Fruit fly (Drosophila melanogaster): ENCODE data around the gene Jhbp4.
A peak's percentile ranks its signal among the peaks of the same experiment; 100 is the strongest.

The Jhbp4 gene

DNA sequence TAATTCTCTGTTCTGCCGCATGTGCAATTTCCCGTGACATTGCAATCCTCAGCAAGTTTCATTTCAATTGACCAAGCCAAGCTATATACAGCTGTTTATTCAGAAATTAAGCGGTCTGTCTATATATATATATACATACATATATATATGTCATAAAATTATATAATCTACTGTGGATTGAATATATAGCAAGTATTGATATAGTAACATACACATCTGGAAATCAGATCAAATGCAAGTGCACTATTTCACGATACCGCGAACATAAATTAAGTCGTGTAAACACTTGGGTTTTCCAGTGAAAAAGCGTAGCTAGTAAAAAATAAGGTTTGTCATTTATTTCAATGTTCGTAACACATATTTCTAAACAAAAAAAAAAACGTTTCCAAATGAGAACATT lies 2.7 kb downstream of the Jhbp4 start, which contains the start of gene Jhbp5:
Gene Jhbp5, minus strand, starts transcription at position 101 of the 400 bp plus-strand sequence.
- no peak for TF ChIP-seq Hand (GFP tag; optimal IDR thresholded peaks at IDR 0.05)
- no peak for TF ChIP-seq Med (GFP tag)
- TF ChIP-seq Hmr (GFP tag; optimal IDR thresholded peaks at IDR 0.05), result no peak
- TF ChIP-seq row (GFP tag; IDR thresholded peaks at IDR 0.05), result no peak
- TF ChIP-seq stwl (tag; optimal IDR thresholded peaks at IDR 0.05), result no peak
- TF ChIP-seq CG7963 (GFP tag; IDR thresholded peaks at IDR 0.05; ENCODE audit: partially characterized antibody), result no peak
- TF ChIP-seq knrl (GFP tag; IDR thresholded peaks at IDR 0.05; ENCODE audit: partially characterized antibody), result no peak
- TF ChIP-seq Bteb2 (GFP tag; optimal IDR thresholded peaks at IDR 0.05), result no peak
- TF ChIP-seq CG11560 (tag; IDR thresholded peaks at IDR 0.05), result no peak
- no peak for TF ChIP-seq CG4328 (GFP tag; optimal IDR thresholded peaks at IDR 0.05)
- TF ChIP-seq ems (GFP tag; optimal IDR thresholded peaks at IDR 0.05), result no peak
- no peak for TF ChIP-seq cad (GFP tag; optimal IDR thresholded peaks at IDR 0.05)
- no peak for TF ChIP-seq sd (tag; optimal IDR thresholded peaks at IDR 0.05)
- no peak for TF ChIP-seq unc-4 (GFP tag; IDR thresholded peaks at IDR 0.05; ENCODE audit: partially characterized antibody)
- no peak for TF ChIP-seq CG3726 (GFP tag; IDR thresholded peaks at IDR 0.05)
- no peak for TF ChIP-seq CG34422 (GFP tag; IDR thresholded peaks at IDR 0.05)

DNA sequence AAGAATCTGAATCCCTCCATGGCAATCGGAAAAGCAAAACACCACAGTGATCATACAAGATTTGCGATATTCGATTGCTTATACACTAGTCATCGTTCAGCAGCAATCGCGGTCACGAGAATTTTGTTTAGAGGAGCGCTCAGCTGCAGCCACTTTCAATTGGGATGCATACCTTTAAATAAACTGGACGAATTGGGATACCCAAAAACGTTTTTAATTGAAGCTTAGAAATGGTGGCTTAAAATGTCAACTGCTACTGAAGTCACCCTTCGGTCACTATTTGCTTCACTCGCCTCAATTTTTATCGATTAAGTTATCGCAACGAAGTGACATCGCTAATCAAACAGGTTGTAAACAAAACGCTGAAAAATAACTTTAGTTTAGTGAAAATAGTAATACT lies 6.1 kb downstream of the Jhbp4 start, which contains the start of the genes IKKbeta and CG5013:
Gene IKKbeta, minus strand, starts transcription at position 53 of the 400 bp plus-strand sequence.
Gene CG5013, plus strand, starts transcription at position 302 of the 400 bp plus-strand sequence.
- TF ChIP-seq bbx (GFP tag; IDR thresholded peaks at IDR 0.05; ENCODE audit: partially characterized antibody), result peak; percentile 70
- no peak for TF ChIP-seq CG11723 (GFP tag; optimal IDR thresholded peaks at IDR 0.05)
- TF ChIP-seq CG11398 (GFP tag; optimal IDR thresholded peaks at IDR 0.05), result peak; percentile 21
- peak; percentile 45; the same call in 1 of the 2 replicates for TF ChIP-seq CG3847 (GFP tag; IDR thresholded peaks at IDR 0.05)
- TF ChIP-seq nau (GFP tag; optimal IDR thresholded peaks at IDR 0.05), result no peak
- TF ChIP-seq ato (GFP tag; IDR thresholded peaks at IDR 0.05; ENCODE audit: partially characterized antibody), result peak; percentile 48; the same call in 1 of the 2 replicates
- TF ChIP-seq CG2199 (GFP tag; IDR thresholded peaks at IDR 0.05), result no peak
- peak; percentile 85 for TF ChIP-seq CG2116 (GFP tag; optimal IDR thresholded peaks at IDR 0.05)
- TF ChIP-seq Chrac-16 (GFP tag; optimal IDR thresholded peaks at IDR 0.05), result peak; percentile 46
- peak; percentile 63 for TF ChIP-seq chn (GFP tag; optimal IDR thresholded peaks at IDR 0.05)
- 0 out of 3 replicates have a peak, but pooled peaks have one; percentile 34 for TF ChIP-seq zfh1 (GFP tag; IDR thresholded peaks at IDR 0.05)
- TF ChIP-seq CG1603 (tag; optimal IDR thresholded peaks at IDR 0.05), result peak; percentile 73
- TF ChIP-seq gro (GFP tag; optimal IDR thresholded peaks at IDR 0.05), result peak; percentile 71
- TF ChIP-seq CG17328 (GFP tag; IDR thresholded peaks at IDR 0.05), result no peak
- TF ChIP-seq CG8089 (GFP tag; optimal IDR thresholded peaks at IDR 0.05), result no peak
- TF ChIP-seq CG1647 (GFP tag; optimal IDR thresholded peaks at IDR 0.05), result no peak
- peak; percentile 7 for TF ChIP-seq CG17385 (GFP tag; optimal IDR thresholded peaks at IDR 0.05)
- TF ChIP-seq slp2 (GFP tag; optimal IDR thresholded peaks at IDR 0.05), result peak; percentile 7
- peak; percentile 69 for TF ChIP-seq mld (GFP tag; IDR thresholded peaks at IDR 0.05; ENCODE audit: partially characterized antibody)
- TF ChIP-seq rib (GFP tag; IDR thresholded peaks at IDR 0.05), result peak; percentile 46; the same call in 1 of the 2 replicates
- TF ChIP-seq CG9817 (tag; optimal IDR thresholded peaks at IDR 0.05), result peak; percentile 61
- peak; percentile 22 for TF ChIP-seq Fer1 (GFP tag; optimal IDR thresholded peaks at IDR 0.05)
- peak; percentile 15 for TF ChIP-seq maf-S (GFP tag; optimal IDR thresholded peaks at IDR 0.05)
- peak; percentile 8 for TF ChIP-seq NK7.1 (GFP tag; optimal IDR thresholded peaks at IDR 0.05)
- peak; percentile 40 for TF ChIP-seq CG18262 (tag; optimal IDR thresholded peaks at IDR 0.05)
- peak; percentile 59 for TF ChIP-seq CG13424 (tag; optimal IDR thresholded peaks at IDR 0.05)
- peak; percentile 43 for TF ChIP-seq Ets97D (GFP tag; optimal IDR thresholded peaks at IDR 0.05)
- TF ChIP-seq hth (optimal IDR thresholded peaks at IDR 0.05), result no peak
- no peak for TF ChIP-seq CG4730 (GFP tag; IDR thresholded peaks at IDR 0.05)
- TF ChIP-seq CG12155 (GFP tag; optimal IDR thresholded peaks at IDR 0.05), result peak; percentile 42
- peak; percentile 26 for TF ChIP-seq Hmr (GFP tag; optimal IDR thresholded peaks at IDR 0.05)
- peak; percentile 55 for TF ChIP-seq CG1792 (GFP tag; optimal IDR thresholded peaks at IDR 0.05)
- TF ChIP-seq tgo (GFP tag; IDR thresholded peaks at IDR 0.05), result peak; percentile 28; the same call in 1 of the 3 replicates
- no peak for TF ChIP-seq CG14667 (GFP tag; IDR thresholded peaks at IDR 0.05)
- peak; percentile 72 for TF ChIP-seq slbo (GFP tag; IDR thresholded peaks at IDR 0.05)
- TF ChIP-seq Doc3 (GFP tag; IDR thresholded peaks at IDR 0.05; ENCODE audit: partially characterized antibody), result peak; percentile 81
